Worm (Caenorhabditis elegans): ENCODE measurements around the gene mdt-4.
"Not testable (repeated sequence)": the region's sequence is repeated elsewhere in the genome, so short reads cannot be mapped to it uniquely, and the experiment has no call there.

mdt-4 gene

ce11 chrII:4935518-4935917 lies 8.2 kb downstream of the mdt-4 start, which contains the start of gene ZK546.5:
Gene ZK546.5 (plus strand): TSS chrII:4935818.
- TF ChIP-seq mcd-1 (GFP tag; IDR thresholded peaks at IDR 0.05) (0 out of 2 replicates have a peak, but pooled peaks have one; percentile 18), efl-1 (GFP tag; optimal IDR thresholded peaks at IDR 0.05) (no peak)

- TF ChIP-seq hmg-20 (GFP tag; IDR thresholded peaks at IDR 0.05) (no peak), B0035.1 (tag; optimal IDR thresholded peaks at IDR 0.05) (no peak), attf-3 (GFP tag; conservative IDR thresholded peaks at IDR 0.05) (no peak), repo-1 (tag; optimal IDR thresholded peaks at IDR 0.05) (no peak), F23B12.7 (tag; optimal IDR thresholded peaks at IDR 0.05; ENCODE audit: insufficient read depth) (no peak), Y53G8AR.9 (GFP tag; conservative IDR thresholded peaks at IDR 0.05) (no peak), egl-18 (GFP tag; IDR thresholded peaks at IDR 0.05) (no peak), lag-1 (GFP tag; IDR thresholded peaks at IDR 0.05) (no peak), F52B5.7 (tag; optimal IDR thresholded peaks at IDR 0.05) (no peak), ceh-100 (GFP tag; IDR thresholded peaks at IDR 0.05) (no peak), C06A6.2 (GFP tag; conservative IDR thresholded peaks at IDR 0.05) (no peak), ztf-28 (GFP tag; IDR thresholded peaks at IDR 0.05) (no peak), Y67H2A.10 (GFP tag; conservative IDR thresholded peaks at IDR 0.05) (no peak), rpc-1 (optimal IDR thresholded peaks at IDR 0.05) (no peak), rpc-1 (tag; optimal IDR thresholded peaks at IDR 0.05) (no peak), hsf-1 (GFP tag; IDR thresholded peaks at IDR 0.05) (no peak)
Observed at ce11 chrII:4934954-4935353, 8.8 kb downstream of the mdt-4 start, which contains the start of gene gst-30. Gene gst-30 (minus strand): TSS chrII:4935054.

- TF ChIP-seq D2030.7 (GFP tag; IDR thresholded peaks at IDR 0.05); lsl-1 (GFP tag; optimal IDR thresholded peaks at IDR 0.05); F37B4.10 (GFP tag; IDR thresholded peaks at IDR 0.05): not testable (repeated sequence)
Observed at ce11 chrII:4932727-4933126, 11.0 kb downstream of the mdt-4 start, which contains the start of gene msp-152. Gene msp-152 (plus strand): TSS chrII:4933027.

ce11 chrII:4931286-4931685 lies 12.5 kb downstream of the mdt-4 start:
- TF ChIP-seq madf-3 (GFP tag; IDR thresholded peaks at IDR 0.05): no peak
- no peak for TF ChIP-seq nhr-179 (tag; optimal IDR thresholded peaks at IDR 0.05)
- TF ChIP-seq B0336.3 (GFP tag; IDR thresholded peaks at IDR 0.05): no peak
- no peak for TF ChIP-seq T26A5.8 (tag; optimal IDR thresholded peaks at IDR 0.05)
- TF ChIP-seq ceh-40 (GFP tag; IDR thresholded peaks at IDR 0.05): no peak
- TF ChIP-seq egl-44 (GFP tag; IDR thresholded peaks at IDR 0.05): no peak
- TF ChIP-seq unc-62 (GFP tag; optimal IDR thresholded peaks at IDR 0.05): no peak
- no peak for TF ChIP-seq snpc-1.3 (tag; optimal IDR thresholded peaks at IDR 0.05; ENCODE audit: insufficient read depth)
- TF ChIP-seq F49E8.2 (tag; optimal IDR thresholded peaks at IDR 0.05; ENCODE audit: insufficient read depth): no peak
- TF ChIP-seq lin-35 (GFP tag; optimal IDR thresholded peaks at IDR 0.05): no peak
- no peak for TF ChIP-seq mes-4 (tag; optimal IDR thresholded peaks at IDR 0.05)
- no peak for TF ChIP-seq hsf-1 (GFP tag; IDR thresholded peaks at IDR 0.05)
- no peak for TF ChIP-seq ceh-27 (GFP tag; optimal IDR thresholded peaks at IDR 0.05)
- TF ChIP-seq nhr-120 (GFP tag; IDR thresholded peaks at IDR 0.05): no peak
- no peak for TF ChIP-seq repo-1 (tag; optimal IDR thresholded peaks at IDR 0.05)
- no peak for TF ChIP-seq Y95B8A.8 (GFP tag; IDR thresholded peaks at IDR 0.05)
- no peak for TF ChIP-seq ceh-100 (GFP tag; IDR thresholded peaks at IDR 0.05)
